In the genomic region with DNA sequence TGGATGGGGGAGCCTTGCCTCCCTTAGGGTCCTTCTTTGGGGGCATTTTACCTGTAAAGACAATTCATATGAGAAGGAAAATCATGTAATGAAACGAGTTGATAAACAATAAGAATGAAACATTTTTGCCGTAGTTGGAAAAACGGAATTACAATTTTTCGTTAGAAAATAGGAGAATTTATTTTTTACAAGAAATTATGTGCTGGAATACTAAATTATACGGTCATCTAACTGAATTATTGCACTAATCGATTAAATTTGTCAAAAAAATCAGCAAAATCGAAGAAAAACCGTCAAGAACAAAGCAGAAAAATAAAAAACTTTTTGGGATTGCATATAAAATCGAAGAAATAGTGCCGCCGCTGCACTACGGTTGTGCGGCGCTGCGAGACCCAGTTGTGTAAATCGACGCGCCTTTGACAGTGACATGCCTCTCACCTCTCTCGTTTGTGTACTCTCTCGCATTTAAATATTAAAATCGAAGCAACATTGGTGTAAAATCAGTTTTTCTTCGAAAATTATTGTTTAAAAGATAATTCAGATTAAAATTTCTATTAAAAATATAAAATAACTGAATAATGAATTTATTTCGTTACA, we compare ENCODE assay signal across 7 worm cellular contexts.
TF ChIP-seq lines count a peak whose summit lies in the region.

TSS of gene rps-25 (minus strand) at position 51 of the 597 bp plus-strand sequence.

TF ChIP-seq in whole organism, L1 larva, 84 proteins besides CTCF, POLR2A, EP300 and RAD21 (continued from another document and continues in another):
- peak; percentile 57 for TF ChIP-seq blmp-1 (tag; optimal IDR thresholded peaks at IDR 0.05; lab: Kevin White, UChicago)
- no peak for TF ChIP-seq unc-86 (tag; optimal IDR thresholded peaks at IDR 0.05; lab: Kevin White, UChicago)
- peak; percentile 68 to 78 for TF ChIP-seq lin-35 (GFP tag; optimal IDR thresholded peaks at IDR 0.05; lab: Kevin White, UChicago)
- peak; percentile 81 to 97 for TF ChIP-seq lsy-2 (tag; optimal IDR thresholded peaks at IDR 0.05; lab: Kevin White, UChicago)
- peak; percentile 3 for TF ChIP-seq fos-1 (tag; optimal IDR thresholded peaks at IDR 0.05; lab: Kevin White, UChicago)
- no peak for TF ChIP-seq unc-62 (GFP tag; optimal IDR thresholded peaks at IDR 0.05; lab: Kevin White, UChicago)
- TF ChIP-seq fkh-8 (tag; optimal IDR thresholded peaks at IDR 0.05; lab: Kevin White, UChicago) = peak; percentile 45
- peak; percentile 75 for TF ChIP-seq C16A3.4 (tag; optimal IDR thresholded peaks at IDR 0.05; lab: Kevin White, UChicago)
- peak; percentile 45 for TF ChIP-seq nhr-20 (tag; optimal IDR thresholded peaks at IDR 0.05; lab: Kevin White, UChicago)
- TF ChIP-seq elt-2 (tag; optimal IDR thresholded peaks at IDR 0.05; lab: Kevin White, UChicago) = no peak
- peak; percentile 25 for TF ChIP-seq tbx-2 (tag; optimal IDR thresholded peaks at IDR 0.05; lab: Kevin White, UChicago)
- TF ChIP-seq C04F5.9 (tag; optimal IDR thresholded peaks at IDR 0.05; lab: Kevin White, UChicago) = no peak
- TF ChIP-seq pqm-1 (tag; optimal IDR thresholded peaks at IDR 0.05; lab: Kevin White, UChicago) = no peak
- TF ChIP-seq nhr-47 (tag; optimal IDR thresholded peaks at IDR 0.05; lab: Kevin White, UChicago) = peak; percentile 46
- TF ChIP-seq rnt-1 (tag; optimal IDR thresholded peaks at IDR 0.05; lab: Kevin White, UChicago) = peak; percentile 56
- TF ChIP-seq hpl-2 (GFP tag; optimal IDR thresholded peaks at IDR 0.05; lab: Kevin White, UChicago) = peak; percentile 15
- peak; percentile 61 to 72 for TF ChIP-seq efl-1 (optimal IDR thresholded peaks at IDR 0.05; lab: Kevin White, UChicago)
- peak in 1 of 2 experiments; percentile 48 for TF ChIP-seq efl-1 (GFP tag; optimal IDR thresholded peaks at IDR 0.05 in 1 of 2; lab: Kevin White, UChicago)

TF ChIP-seq in whole organism, L2 larva, 48 proteins besides CTCF, POLR2A, EP300 and RAD21 (continued from another document and continues in another):
- TF ChIP-seq snpc-4 (tag; optimal IDR thresholded peaks at IDR 0.05; lab: Kevin White, UChicago) (peak; percentile 12), crh-2 (tag; optimal IDR thresholded peaks at IDR 0.05; lab: Kevin White, UChicago) (peak; percentile 23), nhr-25 (tag; optimal IDR thresholded peaks at IDR 0.05; lab: Kevin White, UChicago) (peak; percentile 18), nhr-11 (tag; optimal IDR thresholded peaks at IDR 0.05; lab: Kevin White, UChicago) (no peak), lsy-2 (tag; optimal IDR thresholded peaks at IDR 0.05; lab: Kevin White, UChicago) (peak; percentile 13 to 93), Y55F3AM.14 (GFP tag; optimal IDR thresholded peaks at IDR 0.05; lab: Kevin White, UChicago) (no peak), F13H6.1 (tag; optimal IDR thresholded peaks at IDR 0.05; lab: Kevin White, UChicago) (peak; percentile 20), skn-1 (tag; optimal IDR thresholded peaks at IDR 0.05; lab: Kevin White, UChicago) (no peak), nhr-21 (tag; optimal IDR thresholded peaks at IDR 0.05; lab: Kevin White, UChicago) (peak; percentile 21), sma-3 (GFP tag; optimal IDR thresholded peaks at IDR 0.05; lab: Kevin White, UChicago) (peak; percentile 16), blmp-1 (tag; optimal IDR thresholded peaks at IDR 0.05; lab: Kevin White, UChicago; ENCODE audit: insufficient read depth) (no peak), mdl-1 (tag; optimal IDR thresholded peaks at IDR 0.05; lab: Kevin White, UChicago) (no peak), gmeb-1 (tag; optimal IDR thresholded peaks at IDR 0.05; lab: Kevin White, UChicago) (peak; percentile 39), dmd-4 (tag; optimal IDR thresholded peaks at IDR 0.05; lab: Kevin White, UChicago) (no peak), mbf-1 (tag; optimal IDR thresholded peaks at IDR 0.05; lab: Kevin White, UChicago) (no peak), lin-13 (GFP tag; optimal IDR thresholded peaks at IDR 0.05; lab: Kevin White, UChicago) (peak; percentile 62), alr-1 (tag; optimal IDR thresholded peaks at IDR 0.05; lab: Kevin White, UChicago) (no peak), unc-62 (GFP tag; optimal IDR thresholded peaks at IDR 0.05; lab: Kevin White, UChicago) (no peak)

TF ChIP-seq in whole organism, L3 larva, 47 proteins besides CTCF, POLR2A, EP300 and RAD21 (continued from another document and continues in another):
- no peak for TF ChIP-seq ceh-9 (tag; optimal IDR thresholded peaks at IDR 0.05; lab: Kevin White, UChicago)
- no peak for TF ChIP-seq zag-1 (tag; optimal IDR thresholded peaks at IDR 0.05; lab: Kevin White, UChicago)
- TF ChIP-seq sea-2 (GFP tag; optimal IDR thresholded peaks at IDR 0.05; lab: Kevin White, UChicago) = no peak
- no peak for TF ChIP-seq lsy-12 (tag; optimal IDR thresholded peaks at IDR 0.05; lab: Kevin White, UChicago)
- TF ChIP-seq nhr-237 (tag; optimal IDR thresholded peaks at IDR 0.05; lab: Kevin White, UChicago) = no peak
- no peak for TF ChIP-seq ZK546.5 (tag; optimal IDR thresholded peaks at IDR 0.05; lab: Kevin White, UChicago)
- TF ChIP-seq fkh-10 (GFP tag; optimal IDR thresholded peaks at IDR 0.05; lab: Kevin White, UChicago) = no peak
- TF ChIP-seq unc-62 (GFP tag; optimal IDR thresholded peaks at IDR 0.05; lab: Kevin White, UChicago) = no peak
- TF ChIP-seq aly-2 (tag; optimal IDR thresholded peaks at IDR 0.05; lab: Kevin White, UChicago) = no peak
- peak; percentile 19 for TF ChIP-seq elt-2 (tag; optimal IDR thresholded peaks at IDR 0.05; lab: Kevin White, UChicago)
- peak; percentile 16 for TF ChIP-seq ama-1 (optimal IDR thresholded peaks at IDR 0.05; lab: Kevin White, UChicago)
- peak; percentile 58 for TF ChIP-seq lin-15B (tag; optimal IDR thresholded peaks at IDR 0.05; lab: Kevin White, UChicago)
- TF ChIP-seq jun-1 (tag; optimal IDR thresholded peaks at IDR 0.05; lab: Kevin White, UChicago) = no peak
- TF ChIP-seq egl-5 (tag; optimal IDR thresholded peaks at IDR 0.05; lab: Kevin White, UChicago) = peak; percentile 72
- peak; percentile 0 for TF ChIP-seq skn-1 (tag; optimal IDR thresholded peaks at IDR 0.05; lab: Kevin White, UChicago)
- no peak for TF ChIP-seq nhr-67 (tag; optimal IDR thresholded peaks at IDR 0.05; lab: Kevin White, UChicago)
- no peak for TF ChIP-seq elt-3 (tag; optimal IDR thresholded peaks at IDR 0.05; lab: Kevin White, UChicago)
- TF ChIP-seq ztf-11 (tag; optimal IDR thresholded peaks at IDR 0.05; lab: Kevin White, UChicago) = no peak
- no peak for TF ChIP-seq nhr-43 (tag; optimal IDR thresholded peaks at IDR 0.05; lab: Kevin White, UChicago; ENCODE audit: poor library complexity, severe bottlenecking)

TF ChIP-seq in whole organism, L4 larva, 104 proteins besides CTCF, POLR2A, EP300 and RAD21 (continued from another document and continues in another):
- TF ChIP-seq lsy-2 (tag; optimal IDR thresholded peaks at IDR 0.05; lab: Kevin White, UChicago) (peak in 1 of 2 experiments; percentile 94), nhr-6 (tag; optimal IDR thresholded peaks at IDR 0.05; lab: Kevin White, UChicago) (peak; percentile 74), nhr-42 (GFP tag; IDR thresholded peaks at IDR 0.05; lab: Robert Waterston, UW) (no peak), mdl-1 (tag; optimal IDR thresholded peaks at IDR 0.05; lab: Kevin White, UChicago) (no peak), fkh-10 (GFP tag; optimal IDR thresholded peaks at IDR 0.05; lab: Kevin White, UChicago) (peak; percentile 10), zag-1 (tag; optimal IDR thresholded peaks at IDR 0.05; lab: Kevin White, UChicago) (no peak), snpc-1.2 (GFP tag; IDR thresholded peaks at IDR 0.05; lab: Robert Waterston, UW) (peak; percentile 91), lin-38 (GFP tag; IDR thresholded peaks at IDR 0.05; lab: Robert Waterston, UW) (0 out of 2 replicates have a peak, but pooled peaks have one; percentile 27), nhr-10 (tag; optimal IDR thresholded peaks at IDR 0.05; lab: Kevin White, UChicago) (no peak), spr-1 (tag; optimal IDR thresholded peaks at IDR 0.05; lab: Kevin White, UChicago) (no peak), ZK546.5 (tag; optimal IDR thresholded peaks at IDR 0.05; lab: Kevin White, UChicago) (no peak), ztf-11 (tag; optimal IDR thresholded peaks at IDR 0.05; lab: Kevin White, UChicago) (no peak), hmg-1.1 (GFP tag; IDR thresholded peaks at IDR 0.05; lab: Robert Waterston, UW) (peak; percentile 30; the same call in 1 of the 2 replicates), dpl-1 (GFP tag; optimal IDR thresholded peaks at IDR 0.05; lab: Kevin White, UChicago) (peak; percentile 52), unc-130 (GFP tag; optimal IDR thresholded peaks at IDR 0.05; lab: Kevin White, UChicago) (peak; percentile 35), zfp-3 (GFP tag; conservative IDR thresholded peaks at IDR 0.05; lab: Robert Waterston, UW) (no peak), nhr-77 (tag; optimal IDR thresholded peaks at IDR 0.05; lab: Kevin White, UChicago) (peak; percentile 58), daf-8 (GFP tag; IDR thresholded peaks at IDR 0.05; lab: Robert Waterston, UW) (no peak), nhr-28 (tag; optimal IDR thresholded peaks at IDR 0.05; lab: Kevin White, UChicago) (peak; percentile 44)

TF ChIP-seq in whole organism, late embryonic, 69 proteins besides CTCF, POLR2A, EP300 and RAD21 (continued from another document):
- no peak for TF ChIP-seq sox-4 (tag; optimal IDR thresholded peaks at IDR 0.05; lab: Kevin White, UChicago)

TF ChIP-seq in whole organism, mixed stage, embryonic, 35 proteins besides CTCF, POLR2A, EP300 and RAD21 (continued from another document):
- TF ChIP-seq cnd-1 (tag; optimal IDR thresholded peaks at IDR 0.05; lab: Kevin White, UChicago) = no peak
- no peak for TF ChIP-seq mab-5 (tag; optimal IDR thresholded peaks at IDR 0.05; lab: Kevin White, UChicago)
- TF ChIP-seq sptf-1 (tag; optimal IDR thresholded peaks at IDR 0.05; lab: Kevin White, UChicago) = no peak
- peak; percentile 46 for TF ChIP-seq hlh-1 (tag; optimal IDR thresholded peaks at IDR 0.05; lab: Kevin White, UChicago)
- no peak for TF ChIP-seq ceh-83 (GFP tag; optimal IDR thresholded peaks at IDR 0.05; lab: Kevin White, UChicago)
- TF ChIP-seq ztf-11 (tag; optimal IDR thresholded peaks at IDR 0.05; lab: Kevin White, UChicago) = no peak
- TF ChIP-seq ceh-43 (GFP tag; optimal IDR thresholded peaks at IDR 0.05; lab: Kevin White, UChicago) = no peak
- no peak for TF ChIP-seq M03D4.4 (tag; optimal IDR thresholded peaks at IDR 0.05; lab: Kevin White, UChicago)
- TF ChIP-seq ham-2 (GFP tag; optimal IDR thresholded peaks at IDR 0.05; lab: Kevin White, UChicago) = no peak

TF ChIP-seq in whole organism, young adult, 124 proteins besides CTCF, POLR2A, EP300 and RAD21 (continued from another document and continues in another):
- peak; percentile 62 for TF ChIP-seq F49E8.2 (tag; optimal IDR thresholded peaks at IDR 0.05; lab: Kevin White, UChicago; ENCODE audit: insufficient read depth)
- no peak for TF ChIP-seq atf-7 (tag; optimal IDR thresholded peaks at IDR 0.05; lab: Kevin White, UChicago)
- TF ChIP-seq fkh-3 (tag; optimal IDR thresholded peaks at IDR 0.05; lab: Kevin White, UChicago) = no peak
- no peak for TF ChIP-seq ztf-22 (GFP tag; optimal IDR thresholded peaks at IDR 0.05; lab: Kevin White, UChicago)
- TF ChIP-seq mel-28 (tag; optimal IDR thresholded peaks at IDR 0.05; lab: Kevin White, UChicago; ENCODE audit: borderline replicate concordance) = no peak
- no peak for TF ChIP-seq ztf-3 (GFP tag; optimal IDR thresholded peaks at IDR 0.05; lab: Kevin White, UChicago)
- no peak for TF ChIP-seq let-607 (tag; optimal IDR thresholded peaks at IDR 0.05; lab: Kevin White, UChicago)
- TF ChIP-seq ets-4 (GFP tag; optimal IDR thresholded peaks at IDR 0.05; lab: Kevin White, UChicago) = no peak
- TF ChIP-seq tbx-9 (tag; optimal IDR thresholded peaks at IDR 0.05; lab: Kevin White, UChicago; ENCODE audit: borderline replicate concordance) = no peak
- no peak for TF ChIP-seq aptf-3 (GFP tag; IDR thresholded peaks at IDR 0.05; lab: Robert Waterston, UW)
- TF ChIP-seq madf-8 (GFP tag; conservative IDR thresholded peaks at IDR 0.05; lab: Robert Waterston, UW) = 0 out of 2 replicates have a peak, but pooled peaks have one; percentile 29
- no peak for TF ChIP-seq hlh-26 (GFP tag; conservative IDR thresholded peaks at IDR 0.05; lab: Robert Waterston, UW)
- TF ChIP-seq unc-130 (GFP tag; optimal IDR thresholded peaks at IDR 0.05; lab: Kevin White, UChicago) = no peak
- peak; percentile 37; the same call in 1 of the 2 replicates for TF ChIP-seq rcor-1 (GFP tag; IDR thresholded peaks at IDR 0.05; lab: Robert Waterston, UW)
- TF ChIP-seq nhr-179 (tag; optimal IDR thresholded peaks at IDR 0.05; lab: Kevin White, UChicago) = no peak
- peak; percentile 50; the same call in 1 of the 2 replicates for TF ChIP-seq pbrm-1 (GFP tag; IDR thresholded peaks at IDR 0.05; lab: Robert Waterston, UW)
- TF ChIP-seq nhr-27 (tag; optimal IDR thresholded peaks at IDR 0.05; lab: Kevin White, UChicago) = no peak
- TF ChIP-seq dpff-1 (tag; optimal IDR thresholded peaks at IDR 0.05; lab: Kevin White, UChicago) = no peak
- no peak for TF ChIP-seq cebp-1 (GFP tag; IDR thresholded peaks at IDR 0.05; lab: Robert Waterston, UW)
- TF ChIP-seq cebp-1 (tag; optimal IDR thresholded peaks at IDR 0.05; lab: Kevin White, UChicago) = peak; percentile 28
- no peak for TF ChIP-seq let-526 (GFP tag; IDR thresholded peaks at IDR 0.05; lab: Robert Waterston, UW)
- TF ChIP-seq Y79H2A.3 (GFP tag; conservative IDR thresholded peaks at IDR 0.05; lab: Robert Waterston, UW) = no peak
- peak in 1 of 3 experiments; percentile 14 for TF ChIP-seq lin-35 (GFP tag; optimal IDR thresholded peaks at IDR 0.05; lab: Kevin White, UChicago)
- TF ChIP-seq mes-4 (tag; optimal IDR thresholded peaks at IDR 0.05; lab: Kevin White, UChicago) = no peak
- no peak for TF ChIP-seq ztf-6 (GFP tag; IDR thresholded peaks at IDR 0.05; lab: Robert Waterston, UW)
- TF ChIP-seq ztf-26 (tag; optimal IDR thresholded peaks at IDR 0.05; lab: Kevin White, UChicago) = no peak
- no peak for TF ChIP-seq zim-3 (tag; optimal IDR thresholded peaks at IDR 0.05; lab: Kevin White, UChicago)
- peak; percentile 29 for TF ChIP-seq attf-5 (GFP tag; optimal IDR thresholded peaks at IDR 0.05; lab: Kevin White, UChicago)
- no peak for TF ChIP-seq F57A8.1 (GFP tag; optimal IDR thresholded peaks at IDR 0.05; lab: Kevin White, UChicago)
- no peak for TF ChIP-seq F10E7.11 (tag; optimal IDR thresholded peaks at IDR 0.05; lab: Kevin White, UChicago)
- no peak for TF ChIP-seq ztf-28 (GFP tag; IDR thresholded peaks at IDR 0.05; lab: Robert Waterston, UW)
- TF ChIP-seq K12H6.12 (tag; optimal IDR thresholded peaks at IDR 0.05; lab: Kevin White, UChicago) = no peak
- no peak for TF ChIP-seq ceh-58 (GFP tag; IDR thresholded peaks at IDR 0.05; lab: Robert Waterston, UW)
- TF ChIP-seq ztf-18 (tag; optimal IDR thresholded peaks at IDR 0.05; lab: Kevin White, UChicago) = peak; percentile 1
- TF ChIP-seq lag-1 (GFP tag; IDR thresholded peaks at IDR 0.05; lab: Robert Waterston, UW) = no peak
- TF ChIP-seq nfyb-1 (GFP tag; IDR thresholded peaks at IDR 0.05; lab: Robert Waterston, UW) = no peak
- TF ChIP-seq efl-1 (GFP tag; optimal IDR thresholded peaks at IDR 0.05; lab: Kevin White, UChicago) = peak; percentile 41
- no peak for TF ChIP-seq madf-10 (tag; optimal IDR thresholded peaks at IDR 0.05; lab: Kevin White, UChicago)
- TF ChIP-seq nhr-90 (tag; optimal IDR thresholded peaks at IDR 0.05; lab: Kevin White, UChicago) = no peak
- TF ChIP-seq Y56A3A.18 (GFP tag; IDR thresholded peaks at IDR 0.05; lab: Robert Waterston, UW) = no peak
- TF ChIP-seq C17E4.6 (GFP tag; IDR thresholded peaks at IDR 0.05; lab: Robert Waterston, UW) = no peak
- TF ChIP-seq aptf-2 (GFP tag; conservative IDR thresholded peaks at IDR 0.05; lab: Robert Waterston, UW) = no peak
- TF ChIP-seq athp-1 (tag; optimal IDR thresholded peaks at IDR 0.05; lab: Kevin White, UChicago) = no peak
- TF ChIP-seq snpc-3.4 (tag; optimal IDR thresholded peaks at IDR 0.05; lab: Kevin White, UChicago) = peak; percentile 57
- TF ChIP-seq ccch-3 (GFP tag; optimal IDR thresholded peaks at IDR 0.05; lab: Kevin White, UChicago) = no peak
- no peak for TF ChIP-seq hsf-1 (GFP tag; IDR thresholded peaks at IDR 0.05; lab: Robert Waterston, UW)
- no peak for TF ChIP-seq hlh-12 (tag; optimal IDR thresholded peaks at IDR 0.05; lab: Kevin White, UChicago)
- TF ChIP-seq lsy-27 (tag; optimal IDR thresholded peaks at IDR 0.05; lab: Kevin White, UChicago; ENCODE audit: borderline replicate concordance, insufficient read depth) = no peak
- TF ChIP-seq F55B11.4 (tag; optimal IDR thresholded peaks at IDR 0.05; lab: Kevin White, UChicago; ENCODE audit: borderline replicate concordance, insufficient read depth) = no peak
- TF ChIP-seq D2030.7 (GFP tag; IDR thresholded peaks at IDR 0.05; lab: Robert Waterston, UW) = peak; percentile 71
- no peak for TF ChIP-seq repo-1 (tag; optimal IDR thresholded peaks at IDR 0.05; lab: Kevin White, UChicago)
